Fruit fly (Drosophila melanogaster) Kc167 (cell line): Measurements from ENCODE around the gene Cln7.

Source experiments
- Myc ChIP-seq: fragments of >200 bp; optimal IDR thresholded peaks from 2 replicates; lab custom pipeline; 2017; ENCODE audit warnings: missing external identifiers
- Sin3A ChIP-seq: fragments of >200 bp; optimal IDR thresholded peaks from 2 replicates; lab custom pipeline; 2018; ENCODE audit warnings: missing external identifiers
- h ChIP-seq: fragments of >200 bp; optimal IDR thresholded peaks from 3 replicates; lab custom pipeline; 2018; ENCODE audit warnings: missing external identifiers
- insv ChIP-seq: fragments of >200 bp; optimal IDR thresholded peaks from 3 replicates; lab custom pipeline; 2018; ENCODE audit warnings: missing external identifiers
- psq ChIP-seq: fragments of >200 bp; optimal IDR thresholded peaks from 2 replicates; lab custom pipeline; 2017; ENCODE audit warnings: missing external identifiers
- ttk ChIP-seq: sonication (Bioruptor generic); optimal IDR thresholded peaks from 2 replicates; lab custom pipeline; 2017; ENCODE audit warnings: missing external identifiers

DNA sequence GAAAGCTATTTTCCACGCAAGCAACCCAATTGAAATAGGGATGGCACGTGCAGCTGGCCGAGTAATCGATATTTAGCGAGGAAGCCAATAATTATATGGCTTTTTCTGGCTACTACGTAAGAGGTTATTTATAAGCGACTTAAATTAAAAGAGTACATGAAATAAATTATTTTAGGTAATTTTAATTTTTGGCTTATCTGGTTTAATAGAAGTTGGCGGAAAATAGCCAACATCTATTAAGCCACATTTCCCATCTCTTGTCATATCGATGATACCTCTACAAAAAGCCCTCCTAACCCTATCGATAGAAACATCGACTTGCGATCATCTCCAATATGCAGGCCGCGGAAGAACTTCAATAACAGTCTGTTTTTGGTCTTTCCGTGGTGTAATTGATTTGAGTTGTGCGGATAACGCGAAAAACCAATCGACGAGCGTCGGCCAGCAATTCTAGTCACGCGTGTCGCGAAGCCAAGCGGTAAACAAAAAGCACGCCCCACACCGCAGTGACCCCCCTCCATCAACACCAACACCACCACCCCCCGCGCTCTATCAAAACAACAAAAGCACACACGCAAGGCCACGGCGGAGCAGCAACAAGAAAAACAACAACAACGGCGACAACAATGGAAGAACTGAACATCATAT is 3.1 kb upstream of the Cln7 start, which contains the start of the genes Srp19 and qm:
- no peak for TF ChIP-seq psq (lab: Kevin White, UChicago)
- no peak for TF ChIP-seq Sin3A (lab: Kevin White, UChicago)
- no peak for TF ChIP-seq ttk (lab: Kevin White, UChicago)
- no peak for TF ChIP-seq h (lab: Kevin White, UChicago)
- TF ChIP-seq Myc (lab: Kevin White, UChicago), result no peak
- TF ChIP-seq insv (lab: Kevin White, UChicago), result no peak
